Fruit fly (Drosophila melanogaster): ENCODE data around the gene CG16952.

Gene CG16952

DNA sequence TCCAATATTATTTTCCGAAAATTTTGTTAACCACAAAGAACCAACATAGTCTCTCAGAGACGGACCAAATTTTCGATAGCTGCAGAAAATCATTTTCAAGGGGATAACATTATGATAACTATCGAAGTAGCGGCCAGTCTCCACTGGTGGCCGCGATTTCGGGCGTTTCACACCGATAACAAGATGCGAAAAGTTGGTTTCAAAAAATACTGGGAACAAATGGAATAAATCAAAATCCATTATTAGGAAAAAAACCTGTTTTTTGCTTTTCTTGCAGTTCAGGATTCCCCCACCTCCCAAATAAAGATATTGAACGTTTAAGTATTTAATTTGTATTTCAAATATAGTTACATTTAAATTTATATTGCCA lies 17.2 kb downstream of the CG16952 start, which contains the start of gene tay (continued):
- TF ChIP-seq C15 (GFP tag; IDR thresholded peaks at IDR 0.05) (no peak), Oaz (GFP tag; IDR thresholded peaks at IDR 0.05) (no peak), E2f1 (GFP tag; IDR thresholded peaks at IDR 0.05) (no peak), so (GFP tag; IDR thresholded peaks at IDR 0.05) (no peak), pan (optimal IDR thresholded peaks at IDR 0.05) (no peak), pan (GFP tag; optimal IDR thresholded peaks at IDR 0.05 in 1 of 2, IDR thresholded peaks at IDR 0.05 in 1 of 2) (no peak), Dref (GFP tag; IDR thresholded peaks at IDR 0.05) (peak; percentile 81), bsh (GFP tag; optimal IDR thresholded peaks at IDR 0.05) (no peak), ap (GFP tag; IDR thresholded peaks at IDR 0.05) (no peak), CG8290 (GFP tag; optimal IDR thresholded peaks at IDR 0.05) (peak; percentile 47), CG8290 (tag; optimal IDR thresholded peaks at IDR 0.05) (no peak), gsb-n (tag; optimal IDR thresholded peaks at IDR 0.05) (no peak), nau (GFP tag; optimal IDR thresholded peaks at IDR 0.05) (no peak), da (GFP tag; optimal IDR thresholded peaks at IDR 0.05) (no peak), CG3838 (GFP tag; optimal IDR thresholded peaks at IDR 0.05) (no peak), caup (GFP tag; optimal IDR thresholded peaks at IDR 0.05; ENCODE audit: severe bottlenecking) (no peak), ham (GFP tag; IDR thresholded peaks at IDR 0.05) (no peak), Abd-B (GFP tag; optimal IDR thresholded peaks at IDR 0.05) (no peak), CG3281 (GFP tag; optimal IDR thresholded peaks at IDR 0.05) (no peak), kay (GFP tag; optimal IDR thresholded peaks at IDR 0.05) (no peak), gro (GFP tag; optimal IDR thresholded peaks at IDR 0.05) (no peak), CG16813 (GFP tag; IDR thresholded peaks at IDR 0.05; ENCODE audit: partially characterized antibody) (peak; percentile 80), CG17328 (GFP tag; IDR thresholded peaks at IDR 0.05) (no peak), CG34224 (GFP tag; IDR thresholded peaks at IDR 0.05; ENCODE audit: partially characterized antibody) (peak; percentile 28; the same call in 1 of the 3 replicates), tap (tag; optimal IDR thresholded peaks at IDR 0.05) (no peak), CG6254 (GFP tag; optimal IDR thresholded peaks at IDR 0.05) (no peak), CG13123 (GFP tag; optimal IDR thresholded peaks at IDR 0.05) (no peak), hth (optimal IDR thresholded peaks at IDR 0.05) (no peak), tin (GFP tag; optimal IDR thresholded peaks at IDR 0.05) (no peak), CG31441 (GFP tag; IDR thresholded peaks at IDR 0.05) (0 out of 2 replicates have a peak, but pooled peaks have one; percentile 17), sisA (GFP tag; IDR thresholded peaks at IDR 0.05) (no peak), CG34376 (GFP tag; optimal IDR thresholded peaks at IDR 0.05) (no peak), CG9817 (tag; optimal IDR thresholded peaks at IDR 0.05) (no peak), pita (GFP tag; optimal IDR thresholded peaks at IDR 0.05) (no peak), CG4854 (GFP tag; optimal IDR thresholded peaks at IDR 0.05) (no peak), CG30403 (GFP tag; optimal IDR thresholded peaks at IDR 0.05) (peak; percentile 4), CG31224 (GFP tag; IDR thresholded peaks at IDR 0.05) (no peak), CG3407 (GFP tag; optimal IDR thresholded peaks at IDR 0.05) (no peak), CG6683 (GFP tag; optimal IDR thresholded peaks at IDR 0.05) (no peak), Meics (GFP tag; optimal IDR thresholded peaks at IDR 0.05) (no peak), CG8924 (tag; optimal IDR thresholded peaks at IDR 0.05) (no peak), trem (tag; optimal IDR thresholded peaks at IDR 0.05) (peak; percentile 15), wdn (GFP tag; IDR thresholded peaks at IDR 0.05) (no peak), CG18011 (GFP tag; optimal IDR thresholded peaks at IDR 0.05) (no peak), HLH54F (GFP tag; optimal IDR thresholded peaks at IDR 0.05) (no peak), CG6654 (GFP tag; optimal IDR thresholded peaks at IDR 0.05) (no peak), CTCF (GFP tag; optimal IDR thresholded peaks at IDR 0.05) (no peak)

Data from whole organism, embryonic.